Worm (Caenorhabditis elegans): Measurements from ENCODE around the gene F40D4.12.
A peak's percentile ranks its signal among the peaks of the same experiment; 100 is the strongest.

F40D4.12 gene

DNA sequence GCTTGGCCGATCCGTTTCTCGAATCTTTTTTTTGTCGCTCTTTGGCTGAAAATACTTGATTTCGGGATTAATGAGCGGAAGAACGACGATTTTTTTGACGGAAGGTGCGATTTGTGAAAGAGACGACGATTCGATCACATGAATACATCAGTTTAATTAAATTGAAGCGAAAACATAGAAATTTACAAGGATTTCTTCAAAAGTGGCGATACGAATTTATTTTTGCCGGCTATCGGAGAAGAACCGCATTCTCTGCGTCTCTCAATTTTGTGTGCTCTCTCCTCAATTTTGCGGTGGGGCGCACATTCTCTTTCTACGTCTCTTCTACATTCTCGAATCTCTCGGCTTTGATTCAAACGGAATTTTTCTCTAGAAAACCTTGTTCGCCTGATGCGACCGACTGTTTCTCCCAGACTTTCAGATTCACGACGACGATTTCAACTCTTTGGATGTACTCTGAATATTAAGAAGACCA is 4.3 kb upstream of the F40D4.12 start, which contains the start of gene F40D4.17:
Gene F40D4.17 (minus strand): TSS at position 51 of the 475 bp plus-strand sequence.
- TF ChIP-seq B0336.3 (GFP tag; IDR thresholded peaks at IDR 0.05) (no peak), him-1 (tag; optimal IDR thresholded peaks at IDR 0.05) (no peak), nhr-80 (tag; optimal IDR thresholded peaks at IDR 0.05) (no peak), K12H6.12 (tag; optimal IDR thresholded peaks at IDR 0.05) (no peak), snpc-4 (GFP tag; optimal IDR thresholded peaks at IDR 0.05) (no peak), snpc-4 (tag; optimal IDR thresholded peaks at IDR 0.05) (peak in 1 of 4 experiments; percentile 45), hmg-1.2 (GFP tag; IDR thresholded peaks at IDR 0.05) (peak; percentile 96), chd-7 (tag; optimal IDR thresholded peaks at IDR 0.05) (no peak)

DNA sequence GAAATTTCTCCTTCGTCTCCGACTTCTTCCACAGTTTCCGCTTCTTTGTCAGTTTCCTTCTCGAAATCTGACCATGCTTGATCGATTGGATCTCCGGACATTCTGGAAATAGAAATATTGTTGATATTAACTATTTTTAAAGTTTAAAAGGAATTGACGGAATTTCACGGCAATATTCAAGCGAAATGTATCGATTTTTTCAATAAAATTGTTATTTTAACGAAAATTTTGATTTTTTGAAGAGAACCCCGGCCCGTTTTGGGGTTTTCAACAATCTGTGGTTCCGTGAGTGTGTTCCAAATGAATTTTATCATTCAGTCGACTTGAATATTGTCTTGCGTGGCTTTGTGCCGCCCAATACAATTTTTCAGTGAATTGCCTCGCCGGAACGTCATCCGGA is 2.5 kb upstream of the F40D4.12 start, which contains the start of gene F40D4.13:
Gene F40D4.13 (minus strand): TSS at position 101 of the 400 bp plus-strand sequence.
- no peak for TF ChIP-seq ceh-91 (GFP tag; IDR thresholded peaks at IDR 0.05)
- TF ChIP-seq snpc-4 (GFP tag; optimal IDR thresholded peaks at IDR 0.05) = no peak
- TF ChIP-seq snpc-4 (tag; optimal IDR thresholded peaks at IDR 0.05) = no peak
- TF ChIP-seq fkh-3 (tag; optimal IDR thresholded peaks at IDR 0.05) = no peak
- TF ChIP-seq tbp1 (GFP tag; optimal IDR thresholded peaks at IDR 0.05) = no peak
- TF ChIP-seq hlh-12 (tag; optimal IDR thresholded peaks at IDR 0.05) = no peak
- TF ChIP-seq C17E4.6 (GFP tag; IDR thresholded peaks at IDR 0.05) = no peak
- no peak for TF ChIP-seq lsy-27 (tag; optimal IDR thresholded peaks at IDR 0.05; ENCODE audit: borderline replicate concordance, insufficient read depth)

- no peak for TF ChIP-seq fkh-3 (tag; optimal IDR thresholded peaks at IDR 0.05)
- TF ChIP-seq Y67H2A.10 (GFP tag; conservative IDR thresholded peaks at IDR 0.05) = no peak
- TF ChIP-seq madf-6 (GFP tag; IDR thresholded peaks at IDR 0.05) = no peak
- no peak for TF ChIP-seq tlf-1 (GFP tag; optimal IDR thresholded peaks at IDR 0.05)
- TF ChIP-seq B0019.2 (GFP tag; conservative IDR thresholded peaks at IDR 0.05) = no peak
- no peak for TF ChIP-seq snpc-1.1 (tag; optimal IDR thresholded peaks at IDR 0.05; ENCODE audit: insufficient read depth)
- no peak for TF ChIP-seq lsl-1 (GFP tag; optimal IDR thresholded peaks at IDR 0.05)
- TF ChIP-seq nfya-1 (tag; optimal IDR thresholded peaks at IDR 0.05; ENCODE audit: borderline replicate concordance, insufficient read depth) = no peak
- TF ChIP-seq B0035.1 (tag; optimal IDR thresholded peaks at IDR 0.05) = no peak
- no peak for TF ChIP-seq F37B4.10 (GFP tag; IDR thresholded peaks at IDR 0.05)
- no peak for TF ChIP-seq B0336.3 (GFP tag; IDR thresholded peaks at IDR 0.05)
- no peak for TF ChIP-seq xnd-1 (tag; optimal IDR thresholded peaks at IDR 0.05)
- TF ChIP-seq ceh-40 (GFP tag; IDR thresholded peaks at IDR 0.05) = no peak
Measured at ce11 chrV:17165409-17165808, 5.7 kb downstream of the F40D4.12 start, which contains the start of gene srh-102. TSS of gene srh-102 (minus strand) at chrV:17165509.

- TF ChIP-seq F57C9.4 (tag; optimal IDR thresholded peaks at IDR 0.05) (no peak), aptf-2 (GFP tag; conservative IDR thresholded peaks at IDR 0.05) (no peak)
Measured at ce11 chrV:17167457-17167856, 7.8 kb downstream of the F40D4.12 start, which contains the start of gene srz-66. TSS of gene srz-66 (minus strand) at chrV:17167557.

- no peak for TF ChIP-seq rpc-1 (optimal IDR thresholded peaks at IDR 0.05)
- no peak for TF ChIP-seq rpc-1 (tag; optimal IDR thresholded peaks at IDR 0.05)
- TF ChIP-seq attf-3 (GFP tag; conservative IDR thresholded peaks at IDR 0.05) = no peak
- TF ChIP-seq tbp1 (GFP tag; optimal IDR thresholded peaks at IDR 0.05) = no peak
- TF ChIP-seq ztf-22 (GFP tag; optimal IDR thresholded peaks at IDR 0.05) = no peak
- no peak for TF ChIP-seq nhr-80 (tag; optimal IDR thresholded peaks at IDR 0.05)
- TF ChIP-seq lir-1 (GFP tag; conservative IDR thresholded peaks at IDR 0.05) = no peak
- no peak for TF ChIP-seq F37B4.10 (GFP tag; IDR thresholded peaks at IDR 0.05)
- no peak for TF ChIP-seq T26A5.8 (tag; optimal IDR thresholded peaks at IDR 0.05)
- no peak for TF ChIP-seq F33H1.4 (GFP tag; IDR thresholded peaks at IDR 0.05)
- TF ChIP-seq ceh-58 (GFP tag; IDR thresholded peaks at IDR 0.05) = no peak
- no peak for TF ChIP-seq tlf-1 (GFP tag; optimal IDR thresholded peaks at IDR 0.05)
- TF ChIP-seq Y79H2A.3 (GFP tag; conservative IDR thresholded peaks at IDR 0.05) = no peak
Measured at ce11 chrV:17170822-17171221, 11.1 kb downstream of the F40D4.12 start, which contains the start of gene srw-51. TSS of gene srw-51 (minus strand) at chrV:17170922.
